Fruit fly (Drosophila melanogaster) whole organism, pupa: ENCODE data around the gene SCCRO.
A peak's percentile ranks its signal among the peaks of the same experiment; 100 is the strongest.

ENCODE experiments used
- CG14655 ChIP-seq: fragments of 200-800 bp; sonication (Bioruptor generic); optimal IDR thresholded peaks from 3 replicates; lab custom pipeline; 2017; ENCODE audit warnings: mild to moderate bottlenecking, missing biosample characterization, missing genetic modification reagents, missing genetic modification characterization
- CG15710 ChIP-seq: fragments of 200-800 bp; sonication (Bioruptor generic); optimal IDR thresholded peaks from 2 replicates; lab custom pipeline; 2018; ENCODE audit warnings: missing biosample characterization, mild to moderate bottlenecking, missing genetic modification characterization, moderate library complexity
- CG8159 ChIP-seq: fragments of 200-800 bp; sonication (Bioruptor generic); optimal IDR thresholded peaks from 3 replicates; lab custom pipeline; 2018; ENCODE audit warnings: missing biosample characterization, mild to moderate bottlenecking, missing genetic modification characterization, moderate library complexity
- CG9948 ChIP-seq: fragments of 200-800 bp; sonication (Bioruptor generic); optimal IDR thresholded peaks from 2 replicates; lab custom pipeline; 2018; ENCODE audit warnings: missing biosample characterization, mild to moderate bottlenecking, missing genetic modification characterization, moderate library complexity
- EcR ChIP-seq: fragments of 200-800 bp; sonication (Bioruptor generic); optimal IDR thresholded peaks from 3 replicates; lab custom pipeline; 2019; ENCODE audit warnings: missing biosample characterization, missing genetic modification characterization, mild to moderate bottlenecking, moderate library complexity, missing genetic modification reagents
- Pif1A ChIP-seq: fragments of 200-800 bp; sonication (Bioruptor generic); optimal IDR thresholded peaks from 3 replicates; lab custom pipeline; 2016; ENCODE audit warnings: missing biosample characterization, missing genetic modification characterization

- TF ChIP-seq CG8159 (tag; lab: Kevin White, UChicago): peak; percentile 63
- TF ChIP-seq CG9948 (tag; lab: Kevin White, UChicago): peak; percentile 45
- peak; percentile 9 for TF ChIP-seq CG15710 (tag; lab: Kevin White, UChicago)
- peak; percentile 73 for TF ChIP-seq EcR (GFP tag; lab: Kevin White, UChicago)
- TF ChIP-seq CG14655 (GFP tag; lab: Kevin White, UChicago): peak; percentile 79
- TF ChIP-seq Pif1A (GFP tag; lab: Kevin White, UChicago): no peak
These were observed 30.7 kb upstream of the SCCRO start for dm6 chr3L:15532368-15533030.
